Worm (Caenorhabditis elegans) whole organism, young adult: ENCODE data around the gene srxa-12.

Experiments
- hlh-12 ChIP-seq: sonication (generic microtip); optimal IDR thresholded peaks from 2 replicates; lab custom pipeline; 2016; ENCODE audit warnings: missing genetic modification characterization, missing compliant biosample characterization
- nfyb-1 ChIP-seq: fragments of 200-800 bp; sonication (Bioruptor generic); IDR thresholded peaks from 2 replicates; pipeline ENCODE4 v1.3.6; 2022; ENCODE audit warnings: missing genetic modification reagents, missing genetic modification characterization, missing compliant biosample characterization
- pha-4 ChIP-seq: fragments of 150-350 bp; sonication (generic microtip); optimal IDR thresholded peaks from 2 replicates; lab custom pipeline; 2014; ENCODE audit warnings: missing biosample characterization, missing genetic modification reagents, missing genetic modification characterization
- rec-8 ChIP-seq, 2 experiments: sonication (generic microtip); optimal IDR thresholded peaks; 2 replicates each; lab custom pipeline; 2016; ENCODE audit warnings: mild to moderate bottlenecking in 2 of 2, missing genetic modification characterization in 2 of 2, missing genetic modification reagents in 2 of 2, missing genotype in 2 of 2, missing biosample characterization in 1 of 2, missing compliant biosample characterization in 1 of 2, moderate library complexity in 1 of 2
- repo-1 ChIP-seq: sonication (generic microtip); optimal IDR thresholded peaks from 2 replicates; lab custom pipeline; 2017; ENCODE audit warnings: mild to moderate bottlenecking, missing genetic modification characterization, missing compliant biosample characterization

ce11 chrV:13899213-13899612, 27.3 kb upstream of the srxa-12 start, which contains the start of gene oac-3:
- TF ChIP-seq repo-1 (no peak), nfyb-1 (GFP tag; lab: Robert Waterston, UW) (no peak), rec-8 (tag; optimal IDR thresholded peaks at IDR 0.05; lab: Kevin White, UChicago) (no peak), hlh-12 (tag; lab: Kevin White, UChicago) (no peak), pha-4 (no peak)
